Worm (Caenorhabditis elegans) whole organism, L2 larva: ENCODE data around the gene rga-8.

ENCODE experiments used
- Y55F3AM.14 ChIP-seq: fragments of 200-800 bp; sonication (Bioruptor generic); optimal IDR thresholded peaks from 2 replicates; lab custom pipeline; 2018; ENCODE audit warnings: mild to moderate bottlenecking, missing genetic modification characterization, missing compliant biosample characterization
- ZK546.5 ChIP-seq: sonication (generic microtip); optimal IDR thresholded peaks from 2 replicates; lab custom pipeline; 2017; ENCODE audit warnings: missing biosample characterization, missing genetic modification characterization
- alr-1 ChIP-seq: fragments of 150-350 bp; optimal IDR thresholded peaks from 2 replicates; lab custom pipeline; 2014; ENCODE audit warnings: missing biosample characterization, missing genetic modification characterization
- blmp-1 ChIP-seq: sonication (generic microtip); optimal IDR thresholded peaks from 2 replicates; lab custom pipeline; 2017; ENCODE audit warnings: missing genetic modification characterization, mild to moderate bottlenecking, missing compliant biosample characterization, antibody characterized with exemption, moderate library complexity; ENCODE audit not compliant: insufficient read depth
- ceh-16 ChIP-seq: fragments of 150-350 bp; optimal IDR thresholded peaks from 2 replicates; lab custom pipeline; 2014; ENCODE audit warnings: missing biosample characterization, missing genetic modification characterization
- ceh-82 ChIP-seq: fragments of 150-350 bp; optimal IDR thresholded peaks from 2 replicates; lab custom pipeline; 2014; ENCODE audit warnings: missing biosample characterization, missing genetic modification characterization
- crh-2 ChIP-seq: sonication (generic microtip); optimal IDR thresholded peaks from 2 replicates; lab custom pipeline; 2017; ENCODE audit warnings: missing biosample characterization, missing genetic modification characterization
- elt-1 ChIP-seq: fragments of 150-350 bp; optimal IDR thresholded peaks from 2 replicates; lab custom pipeline; 2014; ENCODE audit warnings: missing biosample characterization, missing genetic modification characterization
- elt-3 ChIP-seq: sonication (generic microtip); optimal IDR thresholded peaks from 2 replicates; lab custom pipeline; 2017; ENCODE audit warnings: missing biosample characterization, missing genetic modification characterization
- fos-1 ChIP-seq: fragments of 150-350 bp; optimal IDR thresholded peaks from 2 replicates; lab custom pipeline; 2014; ENCODE audit warnings: missing biosample characterization, missing genetic modification characterization
- lin-11 ChIP-seq: fragments of 150-350 bp; sonication (generic microtip); optimal IDR thresholded peaks from 2 replicates; lab custom pipeline; 2014; ENCODE audit warnings: missing biosample characterization, missing genetic modification characterization, inconsistent platforms, mixed read lengths
- lin-13 ChIP-seq: fragments of 150-350 bp; optimal IDR thresholded peaks from 2 replicates; lab custom pipeline; 2014; ENCODE audit warnings: missing biosample characterization, missing genetic modification reagents, missing genetic modification characterization
- lin-39 ChIP-seq: fragments of 150-350 bp; optimal IDR thresholded peaks from 2 replicates; lab custom pipeline; 2014; ENCODE audit warnings: missing biosample characterization, missing genetic modification reagents, missing genetic modification characterization
- mab-5 ChIP-seq: fragments of 150-350 bp; optimal IDR thresholded peaks from 2 replicates; lab custom pipeline; 2014; ENCODE audit warnings: missing biosample characterization, missing genetic modification characterization
- mbf-1 ChIP-seq: sonication (generic microtip); optimal IDR thresholded peaks from 2 replicates; lab custom pipeline; 2017; ENCODE audit warnings: missing biosample characterization, missing genetic modification characterization
- nhr-12 ChIP-seq: fragments of 150-350 bp; optimal IDR thresholded peaks from 2 replicates; lab custom pipeline; 2014; ENCODE audit warnings: missing biosample characterization, missing genetic modification characterization
- nhr-129 ChIP-seq: fragments of 150-350 bp; optimal IDR thresholded peaks from 2 replicates; lab custom pipeline; 2014; ENCODE audit warnings: missing biosample characterization, missing genetic modification characterization
- nhr-21 ChIP-seq: fragments of 150-350 bp; optimal IDR thresholded peaks from 2 replicates; lab custom pipeline; 2014; ENCODE audit warnings: missing biosample characterization, missing genetic modification characterization
- nhr-25 ChIP-seq: fragments of 150-350 bp; sonication (generic microtip); optimal IDR thresholded peaks from 3 replicates; lab custom pipeline; 2014; ENCODE audit warnings: missing biosample characterization, missing genetic modification characterization
- nhr-6 ChIP-seq: fragments of 150-350 bp; optimal IDR thresholded peaks from 2 replicates; lab custom pipeline; 2014; ENCODE audit warnings: missing biosample characterization, missing genetic modification characterization
- nhr-77 ChIP-seq: fragments of 150-350 bp; optimal IDR thresholded peaks from 2 replicates; lab custom pipeline; 2014; ENCODE audit warnings: missing biosample characterization, missing genetic modification characterization
- peb-1 ChIP-seq: fragments of 150-350 bp; optimal IDR thresholded peaks from 2 replicates; lab custom pipeline; 2014; ENCODE audit warnings: missing biosample characterization, missing genetic modification characterization
- sem-4 ChIP-seq: fragments of 150-350 bp; optimal IDR thresholded peaks from 2 replicates; lab custom pipeline; 2014; ENCODE audit warnings: missing biosample characterization, missing genetic modification reagents, missing genetic modification characterization
- skn-1 ChIP-seq: sonication (generic microtip); optimal IDR thresholded peaks from 2 replicates; lab custom pipeline; 2017; ENCODE audit warnings: missing biosample characterization, missing genetic modification characterization
- sma-3 ChIP-seq: sonication (generic microtip); optimal IDR thresholded peaks from 2 replicates; lab custom pipeline; 2016; ENCODE audit warnings: missing genetic modification reagents, missing genetic modification characterization, missing compliant biosample characterization
- sma-9 ChIP-seq, 2 experiments: fragments of 150-350 bp in 1 of 2; sonication (generic microtip) in 1 of 2; optimal IDR thresholded peaks; 2 replicates each; lab custom pipeline; 2014 to 2016; ENCODE audit warnings: missing genetic modification characterization in 2 of 2, mild to moderate bottlenecking in 1 of 2, missing biosample characterization in 1 of 2, missing compliant biosample characterization in 1 of 2, missing genetic modification reagents in 1 of 2, moderate library complexity in 1 of 2
- unc-39 ChIP-seq: fragments of 150-350 bp; optimal IDR thresholded peaks from 2 replicates; lab custom pipeline; 2014; ENCODE audit warnings: missing biosample characterization, missing genetic modification characterization
- unc-55 ChIP-seq: fragments of 150-350 bp; sonication (generic microtip); optimal IDR thresholded peaks from 3 replicates; lab custom pipeline; 2014; ENCODE audit warnings: missing biosample characterization, missing genetic modification reagents, missing genetic modification characterization
- unc-62 ChIP-seq: fragments of 150-350 bp; optimal IDR thresholded peaks from 2 replicates; lab custom pipeline; 2014; ENCODE audit warnings: missing biosample characterization, missing genetic modification reagents, missing genetic modification characterization
- ztf-11 ChIP-seq: sonication (generic microtip); optimal IDR thresholded peaks from 2 replicates; lab custom pipeline; 2017; ENCODE audit warnings: missing biosample characterization, missing genetic modification characterization
- ztf-4 ChIP-seq: fragments of 150-350 bp; optimal IDR thresholded peaks from 2 replicates; lab custom pipeline; 2014; ENCODE audit warnings: missing biosample characterization, missing genetic modification characterization

The rga-8 gene

DNA sequence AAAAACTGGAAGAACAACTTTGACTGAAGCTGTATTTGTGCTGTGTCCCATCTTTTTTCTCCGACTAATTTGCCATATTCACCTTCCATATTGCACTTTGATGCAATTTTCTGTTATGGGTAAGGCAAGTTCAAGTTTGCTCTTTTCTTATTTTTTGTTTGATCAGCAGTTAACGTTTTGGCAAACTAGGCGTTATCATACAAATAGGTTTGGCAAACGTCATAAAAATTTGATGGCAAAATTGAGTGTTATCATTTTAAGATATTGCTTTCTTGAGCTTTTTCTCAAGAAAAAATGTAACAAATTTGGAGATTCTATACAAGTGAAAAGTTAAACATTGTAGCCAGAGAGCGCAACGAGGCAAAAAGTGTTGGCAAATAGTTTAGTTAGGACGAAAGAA is 17.5 kb downstream of the rga-8 start:
- TF ChIP-seq sma-9 (GFP tag; optimal IDR thresholded peaks at IDR 0.05; lab: Kevin White, UChicago) (peak; percentile 12), sma-9 (tag; optimal IDR thresholded peaks at IDR 0.05; lab: Kevin White, UChicago) (no peak), fos-1 (tag; lab: Kevin White, UChicago) (peak; percentile 62), blmp-1 (tag; lab: Kevin White, UChicago) (no peak), crh-2 (tag; lab: Kevin White, UChicago) (peak; percentile 25)

- TF ChIP-seq ceh-16 (tag; lab: Kevin White, UChicago): no peak
Measured at ce11 chrX:5260389-5260788, 19.2 kb downstream of the rga-8 start.

ce11 chrX:5256999-5257398 is 22.6 kb downstream of the rga-8 start, which contains the start of gene nspg-12:
Gene nspg-12 (plus strand): TSS chrX:5257299.
- TF ChIP-seq blmp-1 (tag; lab: Kevin White, UChicago) (no peak), nhr-25 (no peak), peb-1 (tag; lab: Kevin White, UChicago) (no peak), alr-1 (tag; lab: Kevin White, UChicago) (no peak), elt-3 (tag; lab: Kevin White, UChicago) (no peak), elt-1 (no peak), ceh-16 (tag; lab: Kevin White, UChicago) (no peak)
- TF ChIP-seq, all 48 proteins: peak for 0

DNA sequence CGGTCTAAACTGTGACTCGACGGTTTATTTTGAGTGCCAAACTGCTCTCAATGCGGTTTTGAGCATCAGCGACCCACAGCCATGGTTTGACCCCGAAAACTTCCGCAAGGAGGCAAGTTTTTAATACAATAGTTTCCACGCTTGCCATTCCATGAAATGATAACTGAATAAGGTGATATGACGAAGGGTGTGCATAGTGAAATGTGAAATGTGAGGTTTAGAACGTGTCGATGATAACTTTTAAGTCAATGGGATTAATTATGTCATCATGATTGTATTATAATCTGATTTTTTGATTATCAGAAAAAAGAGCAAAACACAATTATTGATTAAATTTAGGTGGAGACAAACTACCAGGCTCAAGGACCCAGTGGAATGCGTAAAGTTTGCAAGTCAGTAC is 24.3 kb downstream of the rga-8 start:
- peak; percentile 51 for TF ChIP-seq fos-1 (tag; lab: Kevin White, UChicago)
- no peak for TF ChIP-seq ZK546.5 (tag; lab: Kevin White, UChicago)

- TF ChIP-seq nhr-25 (no peak), Y55F3AM.14 (no peak), lin-39 (tag; lab: Kevin White, UChicago) (no peak), ceh-16 (tag; lab: Kevin White, UChicago) (no peak), mbf-1 (no peak), elt-1 (no peak), alr-1 (tag; lab: Kevin White, UChicago) (no peak), nhr-21 (no peak), nhr-6 (tag; lab: Kevin White, UChicago) (no peak), ZK546.5 (tag; lab: Kevin White, UChicago) (no peak), unc-39 (tag; lab: Kevin White, UChicago) (no peak), mab-5 (tag; lab: Kevin White, UChicago) (no peak), sma-3 (GFP tag; lab: Kevin White, UChicago) (no peak), ceh-82 (tag; lab: Kevin White, UChicago) (no peak), unc-62 (GFP tag; lab: Kevin White, UChicago) (no peak), peb-1 (tag; lab: Kevin White, UChicago) (no peak), unc-55 (GFP tag; lab: Kevin White, UChicago) (no peak)
Measured at ce11 chrX:5254894-5255293, 24.7 kb downstream of the rga-8 start, which contains the start of gene nspg-13. Gene nspg-13 (plus strand): TSS chrX:5255194.

DNA sequence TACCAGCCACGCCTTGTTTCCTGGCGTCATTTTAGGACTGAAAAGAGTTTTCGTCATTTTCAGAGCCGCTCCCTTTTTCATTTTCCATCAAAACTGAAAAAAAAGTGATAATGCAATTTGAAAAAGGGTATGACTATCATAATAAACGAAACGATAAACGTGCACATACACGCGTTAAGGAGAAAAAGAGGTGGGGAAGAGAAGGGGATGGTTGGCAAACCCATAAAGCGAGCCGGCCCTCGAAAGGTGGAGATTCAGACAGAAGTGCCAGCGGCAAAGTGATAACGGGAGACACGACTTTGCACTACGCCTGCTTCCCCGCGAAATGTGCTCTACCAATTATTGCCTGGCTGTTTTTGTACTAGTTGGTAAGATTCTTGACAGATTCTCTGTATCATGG is 26.8 kb downstream of the rga-8 start, which contains the start of gene nspg-14:
nspg-14 (plus strand) TSS at position 250 of the 400 bp plus-strand sequence.
- TF ChIP-seq ZK546.5 (tag; lab: Kevin White, UChicago) (no peak), alr-1 (tag; lab: Kevin White, UChicago) (no peak), Y55F3AM.14 (no peak), skn-1 (tag; lab: Kevin White, UChicago) (peak; percentile 28), ztf-4 (no peak), fos-1 (tag; lab: Kevin White, UChicago) (peak; percentile 67), nhr-129 (tag; lab: Kevin White, UChicago) (no peak), crh-2 (tag; lab: Kevin White, UChicago) (peak; percentile 56), lin-13 (no peak), nhr-12 (tag; lab: Kevin White, UChicago) (no peak), lin-11 (no peak), ztf-11 (no peak), sem-4 (tag; lab: Kevin White, UChicago) (no peak), ceh-16 (tag; lab: Kevin White, UChicago) (no peak), nhr-77 (no peak)
